Fruit fly (Drosophila melanogaster) whole organism, embryonic: ENCODE data around the gene Fancl.
A peak's percentile ranks its signal among the peaks of the same experiment; 100 is the strongest.

ENCODE experiments used
- CG10209 ChIP-seq: fragments of 200-800 bp; sonication (Bioruptor generic); optimal IDR thresholded peaks from 3 replicates; lab custom pipeline; 2017; ENCODE audit warnings: missing biosample characterization, mild to moderate bottlenecking, missing genetic modification characterization, missing genetic modification reagents
- CG10959 ChIP-seq: fragments of 200-800 bp; sonication (Bioruptor generic); IDR thresholded peaks from 2 replicates; pipeline ENCODE4 v1.3.6; 2022; ENCODE audit warnings: missing biosample characterization, missing genetic modification characterization
- CG11398 ChIP-seq: fragments of 200-800 bp; sonication (Bioruptor generic); optimal IDR thresholded peaks from 2 replicates; lab custom pipeline; 2016; ENCODE audit warnings: missing biosample characterization, missing genetic modification characterization
- CG11560 ChIP-seq: fragments of 200-800 bp; sonication (Bioruptor generic); IDR thresholded peaks from 3 replicates; pipeline ENCODE4 v1.3.6; 2022; ENCODE audit warnings: missing biosample characterization, missing genetic modification characterization
- CG11695 ChIP-seq: fragments of 200-800 bp; sonication (Bioruptor generic); IDR thresholded peaks from 3 replicates; pipeline ENCODE4 v1.3.6; 2022; ENCODE audit warnings: missing biosample characterization, missing genetic modification characterization
- CG11696 ChIP-seq: fragments of 200-800 bp; sonication (Bioruptor generic); IDR thresholded peaks from 2 replicates; pipeline ENCODE4 v1.3.6; 2022; ENCODE audit warnings: missing biosample characterization, missing genetic modification characterization
- CG14441 ChIP-seq: fragments of 200-800 bp; sonication (Bioruptor generic); IDR thresholded peaks from 2 replicates; pipeline ENCODE4 v1.3.6; 2022; ENCODE audit warnings: missing biosample characterization, missing genetic modification characterization
- CG14710 ChIP-seq: fragments of 200-800 bp; sonication (Bioruptor generic); optimal IDR thresholded peaks from 3 replicates; lab custom pipeline; 2019; ENCODE audit warnings: missing biosample characterization, mild to moderate bottlenecking, missing genetic modification characterization, moderate library complexity
- CG15269 ChIP-seq: fragments of 200-800 bp; sonication (Bioruptor generic); optimal IDR thresholded peaks from 2 replicates; lab custom pipeline; 2018; ENCODE audit warnings: missing biosample characterization, mild to moderate bottlenecking, missing genetic modification characterization, moderate library complexity
- CG15479 ChIP-seq: fragments of 200-800 bp; sonication (Bioruptor generic); optimal IDR thresholded peaks from 3 replicates; lab custom pipeline; 2019; ENCODE audit warnings: missing biosample characterization, mild to moderate bottlenecking, missing genetic modification characterization, moderate library complexity
- CG17568 ChIP-seq: fragments of 200-800 bp; sonication (Bioruptor generic); optimal IDR thresholded peaks from 2 replicates; lab custom pipeline; 2018; ENCODE audit warnings: missing biosample characterization, mild to moderate bottlenecking, missing genetic modification characterization, moderate library complexity
- CG18476 ChIP-seq: fragments of 200-800 bp; sonication (Bioruptor generic); optimal IDR thresholded peaks from 2 replicates; lab custom pipeline; 2016; ENCODE audit warnings: missing biosample characterization, mild to moderate bottlenecking, missing genetic modification characterization
- CG31441 ChIP-seq: fragments of 200-800 bp; sonication (Bioruptor generic); IDR thresholded peaks from 2 replicates; pipeline ENCODE4 v1.3.6; 2022; ENCODE audit warnings: missing biosample characterization, missing genetic modification characterization
- CG34224 ChIP-seq: fragments of 200-800 bp; sonication (Bioruptor generic); IDR thresholded peaks from 3 replicates; pipeline ENCODE4 v1.3.6; 2022; ENCODE audit warnings: missing biosample characterization, missing genetic modification characterization; ENCODE audit not compliant: partially characterized antibody
- CG34376 ChIP-seq: fragments of 200-800 bp; sonication (Bioruptor generic); optimal IDR thresholded peaks from 2 replicates; lab custom pipeline; 2018; ENCODE audit warnings: missing biosample characterization, mild to moderate bottlenecking, missing genetic modification characterization
- CG4328 ChIP-seq: fragments of 200-800 bp; sonication (Bioruptor generic); optimal IDR thresholded peaks from 3 replicates; lab custom pipeline; 2017; ENCODE audit warnings: missing biosample characterization, missing genetic modification reagents, missing genetic modification characterization
- CG4404 ChIP-seq: fragments of 200-800 bp; sonication (Bioruptor generic); IDR thresholded peaks from 2 replicates; pipeline ENCODE4 v1.3.6; 2022; ENCODE audit warnings: missing biosample characterization, missing genetic modification characterization
- CG6654 ChIP-seq: fragments of 200-800 bp; sonication (Bioruptor generic); optimal IDR thresholded peaks from 2 replicates; lab custom pipeline; 2017; ENCODE audit warnings: missing biosample characterization, mild to moderate bottlenecking, missing genetic modification characterization
- CG8281 ChIP-seq: fragments of 200-800 bp; sonication (Bioruptor generic); optimal IDR thresholded peaks from 2 replicates; lab custom pipeline; 2018; ENCODE audit warnings: missing biosample characterization, mild to moderate bottlenecking, missing genetic modification characterization, moderate library complexity
- CG8765 ChIP-seq: fragments of 200-800 bp; sonication (Bioruptor generic); IDR thresholded peaks from 2 replicates; pipeline ENCODE4 v1.3.6; 2022; ENCODE audit warnings: missing biosample characterization, missing genetic modification characterization
- CG9437 ChIP-seq: fragments of 200-800 bp; sonication (Bioruptor generic); optimal IDR thresholded peaks from 2 replicates; lab custom pipeline; 2018; ENCODE audit warnings: missing biosample characterization, mild to moderate bottlenecking, missing genetic modification characterization
- Doc2 ChIP-seq: fragments of 200-800 bp; sonication (Bioruptor generic); IDR thresholded peaks from 2 replicates; pipeline ENCODE4 v1.3.6; 2022; ENCODE audit warnings: missing biosample characterization, missing genetic modification characterization
- ERR ChIP-seq: fragments of 200-800 bp; sonication (Bioruptor generic); optimal IDR thresholded peaks from 2 replicates; lab custom pipeline; 2016; ENCODE audit warnings: missing biosample characterization, missing genetic modification characterization
- Hey ChIP-seq: fragments of 200-800 bp; sonication (Bioruptor generic); optimal IDR thresholded peaks from 3 replicates; lab custom pipeline; 2018; ENCODE audit warnings: missing biosample characterization, mild to moderate bottlenecking, missing genetic modification characterization
- Kr ChIP-seq: fragments of 200-800 bp; sonication (Bioruptor generic); optimal IDR thresholded peaks from 2 replicates; lab custom pipeline; 2017; ENCODE audit warnings: missing biosample characterization, mild to moderate bottlenecking, missing genetic modification characterization
- Mes4 ChIP-seq: fragments of 200-800 bp; sonication (Bioruptor generic); optimal IDR thresholded peaks from 2 replicates; lab custom pipeline; 2016; ENCODE audit warnings: missing biosample characterization, missing genetic modification characterization
- Neu2 ChIP-seq: fragments of 200-800 bp; sonication (Bioruptor generic); optimal IDR thresholded peaks from 3 replicates; lab custom pipeline; 2016; ENCODE audit warnings: missing biosample characterization, missing genetic modification characterization, borderline replicate concordance
- ara ChIP-seq: fragments of 200-800 bp; sonication (Bioruptor generic); IDR thresholded peaks from 2 replicates; pipeline ENCODE4 v1.3.6; 2022; ENCODE audit warnings: missing biosample characterization, missing genetic modification characterization
- cato ChIP-seq: fragments of 200-800 bp; sonication (Bioruptor generic); optimal IDR thresholded peaks from 2 replicates; lab custom pipeline; 2016; ENCODE audit warnings: missing biosample characterization, missing genetic modification characterization, borderline replicate concordance
- crc ChIP-seq: fragments of 200-800 bp; sonication (Bioruptor generic); optimal IDR thresholded peaks from 2 replicates; lab custom pipeline; 2016; ENCODE audit warnings: missing biosample characterization, missing genetic modification characterization
- da ChIP-seq: fragments of 200-800 bp; sonication (Bioruptor generic); optimal IDR thresholded peaks from 2 replicates; lab custom pipeline; 2016; ENCODE audit warnings: missing biosample characterization, missing genetic modification characterization
- exex ChIP-seq: fragments of 200-800 bp; sonication (Bioruptor generic); optimal IDR thresholded peaks from 4 replicates; lab custom pipeline; 2018; ENCODE audit warnings: missing biosample characterization, mild to moderate bottlenecking, missing genetic modification characterization, moderate library complexity
- grn ChIP-seq: fragments of 200-800 bp; sonication (Bioruptor generic); optimal IDR thresholded peaks from 3 replicates; lab custom pipeline; 2017; ENCODE audit warnings: missing biosample characterization, missing genetic modification characterization
- hkb ChIP-seq, 2 experiments: fragments of 200-800 bp in 1 of 2; fragments of >200 bp in 1 of 2; sonication (Bioruptor generic) in 1 of 2; IDR thresholded peaks in 1 of 2; optimal IDR thresholded peaks in 1 of 2; 2 replicates each; pipeline versions ENCODE4 v1.3.6 to Lab custom; 2017 to 2022; ENCODE audit warnings: missing biosample characterization in 1 of 2, missing genetic modification characterization in 1 of 2
- lov ChIP-seq, 2 experiments: fragments of 200-800 bp in 1 of 2; fragments of >200 bp in 1 of 2; sonication (Bioruptor generic) in 1 of 2; IDR thresholded peaks in 1 of 2; optimal IDR thresholded peaks in 1 of 2; 2 replicates in 1 of 2; 3 replicates in 1 of 2; pipeline versions ENCODE4 v1.3.6 to Lab custom; 2017 to 2022; ENCODE audit warnings: missing biosample characterization in 1 of 2, missing genetic modification characterization in 1 of 2
- mirr ChIP-seq: fragments of 200-800 bp; sonication (Bioruptor generic); optimal IDR thresholded peaks from 3 replicates; lab custom pipeline; 2018; ENCODE audit warnings: missing biosample characterization, mild to moderate bottlenecking, missing genetic modification characterization
- onecut ChIP-seq: fragments of 200-800 bp; sonication (Bioruptor generic); IDR thresholded peaks from 2 replicates; pipeline ENCODE4 v1.3.6; 2022; ENCODE audit warnings: missing biosample characterization, missing genetic modification characterization
- pnt ChIP-seq: fragments of 200-800 bp; sonication (Bioruptor generic); optimal IDR thresholded peaks from 3 replicates; lab custom pipeline; 2016; ENCODE audit warnings: missing biosample characterization, missing genetic modification characterization
- pros ChIP-seq: fragments of 200-800 bp; sonication (Bioruptor generic); optimal IDR thresholded peaks from 3 replicates; lab custom pipeline; 2019; ENCODE audit warnings: missing biosample characterization, mild to moderate bottlenecking, missing genetic modification characterization, moderate library complexity
- psq ChIP-seq: fragments of 200-800 bp; sonication (Bioruptor generic); optimal IDR thresholded peaks from 2 replicates; lab custom pipeline; 2017; ENCODE audit warnings: missing biosample characterization, missing genetic modification characterization
- ro ChIP-seq: fragments of 200-800 bp; sonication (Bioruptor generic); IDR thresholded peaks from 2 replicates; pipeline ENCODE4 v1.3.6; 2022; ENCODE audit warnings: missing biosample characterization, missing genetic modification characterization
- sisA ChIP-seq: fragments of 200-800 bp; sonication (Bioruptor generic); IDR thresholded peaks from 2 replicates; pipeline ENCODE4 v1.3.6; 2022; ENCODE audit warnings: missing biosample characterization, missing genetic modification characterization
- tll ChIP-seq, 2 experiments: fragments of 200-800 bp in 1 of 2; fragments of >200 bp in 1 of 2; sonication (Bioruptor generic) in 1 of 2; optimal IDR thresholded peaks; 2 replicates each; lab custom pipeline; 2017 to 2019; ENCODE audit warnings: missing biosample characterization in 2 of 2, missing genetic modification characterization in 2 of 2, mild to moderate bottlenecking in 1 of 2, moderate library complexity in 1 of 2
- wek ChIP-seq: fragments of 200-800 bp; sonication (Bioruptor generic); optimal IDR thresholded peaks from 3 replicates; lab custom pipeline; 2018; ENCODE audit warnings: missing biosample characterization, mild to moderate bottlenecking, missing genetic modification characterization, moderate library complexity
- zen ChIP-seq: fragments of 200-800 bp; sonication (Bioruptor generic); optimal IDR thresholded peaks from 3 replicates; lab custom pipeline; 2018; ENCODE audit warnings: missing biosample characterization, mild to moderate bottlenecking, missing genetic modification characterization, moderate library complexity

Fancl gene

DNA sequence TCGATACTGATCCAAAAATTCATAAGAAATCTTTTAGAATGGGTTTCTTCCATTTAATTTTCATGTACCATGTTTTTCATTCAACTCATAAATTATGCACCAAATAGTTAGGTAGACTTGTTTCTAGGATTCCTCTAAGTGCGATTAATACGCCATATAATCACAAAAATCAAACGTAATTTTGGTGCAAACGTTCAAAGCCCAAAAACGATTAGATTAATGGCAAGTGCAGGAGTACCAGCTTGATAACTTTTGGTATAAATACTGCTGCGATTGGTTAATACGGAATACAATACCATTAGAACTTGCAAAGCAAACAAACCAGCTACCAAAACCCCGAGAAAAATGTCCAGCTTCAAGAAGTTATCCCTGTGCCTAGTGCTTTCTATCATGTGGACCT lies 7.3 kb upstream of the Fancl start, which contains the start of gene Npc2c (continued):
- TF ChIP-seq cato (GFP tag; lab: Kevin White, UChicago) (no peak), sisA (GFP tag; lab: Robert Waterston, UW) (no peak), CG11695 (no peak), Mes4 (GFP tag; lab: Kevin White, UChicago) (no peak), CG15479 (no peak), CG8765 (GFP tag; lab: Robert Waterston, UW) (no peak)

DNA sequence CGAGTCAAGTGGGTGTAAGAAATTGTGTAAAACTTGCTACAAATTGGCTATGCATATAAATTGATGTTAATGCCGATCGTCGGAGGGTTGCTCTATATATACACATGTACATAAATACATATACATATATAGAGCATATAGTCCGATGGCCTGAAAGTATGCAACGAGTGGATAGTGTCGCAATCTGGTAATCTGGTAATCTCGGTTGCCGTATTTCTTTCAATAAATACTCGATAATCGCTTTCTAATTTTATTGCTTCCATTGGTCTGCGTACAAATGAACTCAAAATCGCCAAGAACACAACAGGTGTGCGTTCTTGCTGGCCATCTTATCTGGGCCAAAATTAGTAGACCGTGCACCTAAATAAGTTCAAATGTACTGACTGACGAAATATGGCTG lies 6.7 kb upstream of the Fancl start:
- TF ChIP-seq CG10209 (GFP tag; lab: Kevin White, UChicago) (no peak), CG34376 (GFP tag; lab: Kevin White, UChicago) (peak; percentile 75), exex (tag; lab: Kevin White, UChicago) (peak; percentile 96), CG8281 (tag; lab: Kevin White, UChicago) (peak; percentile 47), grn (GFP tag; lab: Kevin White, UChicago) (peak; percentile 68), CG4404 (GFP tag; lab: Robert Waterston, UW) (no peak), zen (tag; lab: Kevin White, UChicago) (no peak)

DNA sequence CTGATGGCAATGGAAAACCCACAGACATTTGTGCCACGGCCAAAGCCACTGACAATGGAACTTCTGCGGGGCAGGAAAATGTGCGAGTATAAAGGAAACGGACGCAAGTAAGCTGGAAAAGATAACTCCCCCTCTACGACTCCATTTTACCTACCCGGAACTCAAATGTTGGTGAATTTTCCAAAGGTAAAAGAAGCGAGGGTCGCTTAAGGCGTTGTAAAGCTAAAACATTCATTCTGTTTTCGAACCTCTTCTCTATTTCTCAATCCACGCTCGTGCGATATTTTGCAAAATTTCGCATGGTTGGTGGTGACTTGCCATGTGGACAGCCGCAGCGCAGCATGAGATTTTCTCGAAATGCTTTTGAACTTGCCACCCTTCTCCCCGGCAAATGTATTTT lies 4.0 kb upstream of the Fancl start:
- TF ChIP-seq Hey (tag; lab: Kevin White, UChicago) (no peak), hkb (optimal IDR thresholded peaks at IDR 0.05; lab: Kevin White, UChicago) (peak; percentile 65), hkb (GFP tag; IDR thresholded peaks at IDR 0.05; lab: Robert Waterston, UW) (no peak), ro (no peak), ERR (GFP tag; lab: Kevin White, UChicago) (no peak), Kr (GFP tag; lab: Kevin White, UChicago) (no peak), CG18476 (GFP tag; lab: Kevin White, UChicago) (peak; percentile 86), CG10959 (GFP tag; lab: Robert Waterston, UW) (0 out of 2 replicates have a peak, but pooled peaks have one; percentile 8), CG17568 (no peak), Doc2 (GFP tag; lab: Robert Waterston, UW) (no peak), ara (GFP tag; lab: Robert Waterston, UW) (no peak), CG11696 (GFP tag; lab: Robert Waterston, UW) (no peak), CG9437 (no peak), CG14710 (tag; lab: Kevin White, UChicago) (no peak), CG31441 (GFP tag; lab: Robert Waterston, UW) (no peak), CG14441 (GFP tag; lab: Robert Waterston, UW) (no peak), pros (GFP tag; lab: Kevin White, UChicago) (peak; percentile 56), CG15269 (tag; lab: Kevin White, UChicago) (no peak), wek (no peak), CG6654 (GFP tag; lab: Kevin White, UChicago) (no peak), CG34224 (GFP tag; lab: Robert Waterston, UW) (no peak), Neu2 (no peak), psq (no peak), CG11560 (tag; lab: Robert Waterston, UW) (no peak), pnt (GFP tag; lab: Kevin White, UChicago) (no peak), tll (GFP tag; optimal IDR thresholded peaks at IDR 0.05; lab: Kevin White, UChicago) (no peak), CG11398 (GFP tag; lab: Kevin White, UChicago) (no peak), CG4328 (GFP tag; lab: Kevin White, UChicago) (no peak), mirr (GFP tag; lab: Kevin White, UChicago) (no peak), crc (GFP tag; lab: Kevin White, UChicago) (no peak), lov (optimal IDR thresholded peaks at IDR 0.05; lab: Kevin White, UChicago) (no peak), lov (GFP tag; IDR thresholded peaks at IDR 0.05; lab: Robert Waterston, UW) (no peak), da (no peak), onecut (GFP tag; lab: Robert Waterston, UW) (no peak)
